Worm (Caenorhabditis elegans) whole organism, L4 larva: ENCODE results near the gene nucb-1.

Source experiments
- F26F4.8 ChIP-seq: fragments of 200-800 bp; sonication (Bioruptor generic); conservative IDR thresholded peaks from 2 replicates; pipeline ENCODE4 v1.3.6; 2022; ENCODE audit warnings: missing genetic modification characterization, missing compliant biosample characterization
- F37D6.2 ChIP-seq: sonication (generic microtip); optimal IDR thresholded peaks from 2 replicates; lab custom pipeline; 2016; ENCODE audit warnings: mild to moderate bottlenecking, missing genetic modification characterization, missing compliant biosample characterization
- F44E2.7 ChIP-seq: fragments of 200-800 bp; sonication (Bioruptor generic); IDR thresholded peaks from 2 replicates; pipeline ENCODE4 v2.1.2; 2022; ENCODE audit warnings: missing genetic modification characterization, missing compliant biosample characterization
- T20F7.1 ChIP-seq: fragments of 200-800 bp; sonication (Bioruptor generic); optimal IDR thresholded peaks from 2 replicates; lab custom pipeline; 2018; ENCODE audit warnings: mild to moderate bottlenecking, missing genetic modification characterization, missing compliant biosample characterization
- T26A8.4 ChIP-seq: fragments of 200-800 bp; sonication (Bioruptor generic); IDR thresholded peaks from 2 replicates; pipeline ENCODE4 v1.3.6; 2022; ENCODE audit warnings: missing genetic modification characterization, missing compliant biosample characterization
- ZK337.2 ChIP-seq: fragments of 200-800 bp; sonication (Bioruptor generic); IDR thresholded peaks from 2 replicates; pipeline ENCODE4 v1.3.6; 2022; ENCODE audit warnings: missing genetic modification reagents, missing genetic modification characterization, missing compliant biosample characterization
- aly-2 ChIP-seq: sonication (generic microtip); optimal IDR thresholded peaks from 2 replicates; lab custom pipeline; 2018; ENCODE audit warnings: missing biosample characterization, missing genetic modification characterization
- arid-1 ChIP-seq: fragments of 200-800 bp; sonication (Bioruptor generic); conservative IDR thresholded peaks from 2 replicates; pipeline ENCODE4 v1.3.6; 2022; ENCODE audit warnings: missing genetic modification reagents, missing genetic modification characterization, missing compliant biosample characterization
- ceh-62 ChIP-seq: sonication (generic microtip); optimal IDR thresholded peaks from 2 replicates; lab custom pipeline; 2017; ENCODE audit warnings: missing biosample characterization, missing genetic modification characterization
- ceh-82 ChIP-seq: sonication (generic microtip); optimal IDR thresholded peaks from 2 replicates; lab custom pipeline; 2017; ENCODE audit warnings: missing biosample characterization, missing genetic modification characterization
- cey-2 ChIP-seq: sonication (generic microtip); optimal IDR thresholded peaks from 3 replicates; lab custom pipeline; 2017; ENCODE audit warnings: missing genetic modification characterization, mild to moderate bottlenecking, missing compliant biosample characterization, antibody characterized with exemption, borderline replicate concordance; ENCODE audit not compliant: insufficient read depth
- daf-12 ChIP-seq: fragments of 150-350 bp; optimal IDR thresholded peaks from 2 replicates; lab custom pipeline; 2014; ENCODE audit warnings: missing biosample characterization, missing genetic modification reagents, missing genetic modification characterization
- daf-8 ChIP-seq: fragments of 200-800 bp; sonication (Bioruptor generic); IDR thresholded peaks from 2 replicates; pipeline ENCODE4 v1.3.6; 2022; ENCODE audit warnings: missing genetic modification characterization, missing compliant biosample characterization
- dmd-8 ChIP-seq: fragments of 200-800 bp; sonication (Bioruptor generic); IDR thresholded peaks from 2 replicates; pipeline ENCODE4 v1.3.6; 2022; ENCODE audit warnings: missing genetic modification characterization, missing compliant biosample characterization
- dve-1 ChIP-seq: sonication (generic microtip); optimal IDR thresholded peaks from 2 replicates; lab custom pipeline; 2017; ENCODE audit warnings: antibody characterized with exemption, mild to moderate bottlenecking, missing genetic modification characterization, missing compliant biosample characterization; ENCODE audit not compliant: insufficient read depth
- fkh-10 ChIP-seq: fragments of 150-350 bp; optimal IDR thresholded peaks from 2 replicates; lab custom pipeline; 2014; ENCODE audit warnings: missing biosample characterization, missing genetic modification reagents, missing genetic modification characterization
- fos-1 ChIP-seq: fragments of 150-350 bp; optimal IDR thresholded peaks from 2 replicates; lab custom pipeline; 2014; ENCODE audit warnings: missing biosample characterization, missing genetic modification characterization
- gei-8 ChIP-seq: fragments of 200-800 bp; sonication (Bioruptor generic); optimal IDR thresholded peaks from 2 replicates; lab custom pipeline; 2018; ENCODE audit warnings: mild to moderate bottlenecking, missing genetic modification characterization, missing compliant biosample characterization
- hif-1 ChIP-seq, 2 experiments: sonication (generic microtip); optimal IDR thresholded peaks; 2 replicates each; lab custom pipeline; 2016 to 2017; ENCODE audit warnings: missing compliant biosample characterization in 2 of 2, missing genetic modification characterization in 2 of 2, missing genetic modification reagents in 2 of 2, missing genotype in 2 of 2, mild to moderate bottlenecking in 1 of 2
- hlh-11 ChIP-seq: fragments of 200-800 bp; sonication (Bioruptor generic); optimal IDR thresholded peaks from 2 replicates; lab custom pipeline; 2018; ENCODE audit warnings: mild to moderate bottlenecking, missing genetic modification characterization, missing compliant biosample characterization
- hlh-30 ChIP-seq: sonication (generic microtip); optimal IDR thresholded peaks from 2 replicates; lab custom pipeline; 2017; ENCODE audit warnings: antibody characterized with exemption, mild to moderate bottlenecking, missing genetic modification characterization, missing compliant biosample characterization; ENCODE audit not compliant: insufficient read depth
- hmg-1.1 ChIP-seq: fragments of 200-800 bp; sonication (Bioruptor generic); IDR thresholded peaks from 2 replicates; pipeline ENCODE4 v1.3.6; 2022; ENCODE audit warnings: missing genetic modification reagents, missing genetic modification characterization, missing compliant biosample characterization
- jun-1 ChIP-seq: fragments of 150-350 bp; optimal IDR thresholded peaks from 2 replicates; lab custom pipeline; 2014; ENCODE audit warnings: missing biosample characterization, missing genetic modification reagents, missing genetic modification characterization
- lim-7 ChIP-seq: fragments of 200-800 bp; sonication (Bioruptor generic); IDR thresholded peaks from 2 replicates; pipeline ENCODE4 v1.3.6; 2022; ENCODE audit warnings: missing genetic modification characterization, missing compliant biosample characterization
- lin-1 ChIP-seq: fragments of 200-800 bp; sonication (Bioruptor generic); IDR thresholded peaks from 2 replicates; pipeline ENCODE4 v1.3.6; 2022; ENCODE audit warnings: missing genetic modification reagents, missing genetic modification characterization, missing compliant biosample characterization
- lin-15B ChIP-seq: fragments of 150-350 bp; sonication (generic microtip); optimal IDR thresholded peaks from 3 replicates; lab custom pipeline; 2014; ENCODE audit warnings: missing biosample characterization, missing genetic modification characterization
- lin-38 ChIP-seq: fragments of 200-800 bp; sonication (Bioruptor generic); IDR thresholded peaks from 2 replicates; pipeline ENCODE4 v1.3.6; 2022; ENCODE audit warnings: missing genetic modification reagents, missing genetic modification characterization, missing compliant biosample characterization
- lin-39 ChIP-seq: fragments of 150-350 bp; optimal IDR thresholded peaks from 2 replicates; lab custom pipeline; 2014; ENCODE audit warnings: missing biosample characterization, missing genetic modification reagents, missing genetic modification characterization
- lir-3 ChIP-seq: sonication (generic microtip); optimal IDR thresholded peaks from 2 replicates; lab custom pipeline; 2016; ENCODE audit warnings: mild to moderate bottlenecking, missing genetic modification characterization, missing compliant biosample characterization
- lsy-2 ChIP-seq, 2 experiments: fragments of 150-350 bp in 1 of 2; sonication (generic microtip) in 1 of 2; optimal IDR thresholded peaks; 2 replicates each; lab custom pipeline; 2014 to 2017; ENCODE audit warnings: missing biosample characterization in 2 of 2, missing genetic modification characterization in 2 of 2
- madf-9 ChIP-seq: fragments of 200-800 bp; sonication (Bioruptor generic); conservative IDR thresholded peaks from 2 replicates; pipeline ENCODE4 v1.3.6; 2022; ENCODE audit warnings: missing genetic modification reagents, missing genetic modification characterization, missing compliant biosample characterization
- mdl-1 ChIP-seq, 2 experiments: fragments of 150-350 bp in 1 of 2; sonication (generic microtip) in 1 of 2; optimal IDR thresholded peaks; 2 replicates each; lab custom pipeline; 2014 to 2017; ENCODE audit warnings: missing biosample characterization in 2 of 2, missing genetic modification characterization in 2 of 2
- mes-2 ChIP-seq: sonication (generic microtip); optimal IDR thresholded peaks from 2 replicates; lab custom pipeline; 2016; ENCODE audit warnings: missing genotype, mild to moderate bottlenecking, missing genetic modification characterization, missing compliant biosample characterization; ENCODE audit not compliant: poor library complexity, severe bottlenecking
- nhr-10 ChIP-seq: fragments of 150-350 bp; optimal IDR thresholded peaks from 2 replicates; lab custom pipeline; 2014; ENCODE audit warnings: missing biosample characterization, missing genetic modification characterization
- nhr-11 ChIP-seq: fragments of 150-350 bp; optimal IDR thresholded peaks from 2 replicates; lab custom pipeline; 2014; ENCODE audit warnings: missing biosample characterization, missing genetic modification characterization
- nhr-111 ChIP-seq: fragments of 200-800 bp; sonication (Bioruptor generic); optimal IDR thresholded peaks from 2 replicates; lab custom pipeline; 2018; ENCODE audit warnings: mild to moderate bottlenecking, missing genetic modification characterization, missing compliant biosample characterization
- nhr-25 ChIP-seq: sonication (generic microtip); optimal IDR thresholded peaks from 2 replicates; lab custom pipeline; 2017; ENCODE audit warnings: missing genetic modification characterization, mild to moderate bottlenecking, missing compliant biosample characterization, antibody characterized with exemption, moderate library complexity, borderline replicate concordance; ENCODE audit not compliant: insufficient read depth
- nhr-41 ChIP-seq: fragments of 200-800 bp; sonication (Bioruptor generic); IDR thresholded peaks from 2 replicates; pipeline ENCODE4 v1.3.6; 2022; ENCODE audit warnings: missing genetic modification reagents, missing genetic modification characterization, missing compliant biosample characterization
- nhr-42 ChIP-seq: fragments of 200-800 bp; sonication (Bioruptor generic); IDR thresholded peaks from 2 replicates; pipeline ENCODE4 v1.3.6; 2022; ENCODE audit warnings: missing genetic modification characterization, missing compliant biosample characterization
- nhr-48 ChIP-seq: sonication (generic microtip); optimal IDR thresholded peaks from 2 replicates; lab custom pipeline; 2016; ENCODE audit warnings: mild to moderate bottlenecking, missing genetic modification characterization, missing compliant biosample characterization
- php-3 ChIP-seq: fragments of 200-800 bp; sonication (Bioruptor generic); IDR thresholded peaks from 2 replicates; pipeline ENCODE4 v1.3.6; 2022; ENCODE audit warnings: missing genetic modification reagents, missing genetic modification characterization, missing compliant biosample characterization
- pqm-1 ChIP-seq: sonication (generic microtip); optimal IDR thresholded peaks from 2 replicates; lab custom pipeline; 2017; ENCODE audit warnings: missing biosample characterization, missing genetic modification characterization
- sdz-12 ChIP-seq: fragments of 200-800 bp; sonication (Bioruptor generic); optimal IDR thresholded peaks from 2 replicates; lab custom pipeline; 2018; ENCODE audit warnings: mild to moderate bottlenecking, missing genetic modification characterization, missing compliant biosample characterization
- set-16 ChIP-seq: fragments of 200-800 bp; sonication (Bioruptor generic); IDR thresholded peaks from 2 replicates; pipeline ENCODE4 v1.3.6; 2022; ENCODE audit warnings: missing genetic modification reagents, missing genetic modification characterization, missing compliant biosample characterization
- snpc-1.2 ChIP-seq: fragments of 200-800 bp; sonication (Bioruptor generic); IDR thresholded peaks from 2 replicates; pipeline ENCODE4 v1.3.6; 2022; ENCODE audit warnings: missing genetic modification reagents, missing genetic modification characterization, missing compliant biosample characterization
- tra-1 ChIP-seq: fragments of 200-800 bp; sonication (Bioruptor generic); IDR thresholded peaks from 2 replicates; pipeline ENCODE4 v1.3.6; 2022; ENCODE audit warnings: missing genetic modification reagents, missing genetic modification characterization, missing compliant biosample characterization
- zfp-3 ChIP-seq: fragments of 200-800 bp; sonication (Bioruptor generic); conservative IDR thresholded peaks from 2 replicates; pipeline ENCODE4 v1.3.6; 2022; ENCODE audit warnings: missing genetic modification reagents, missing genetic modification characterization, missing compliant biosample characterization
- zip-2 ChIP-seq: fragments of 150-350 bp; optimal IDR thresholded peaks from 2 replicates; lab custom pipeline; 2014; ENCODE audit warnings: missing biosample characterization, missing genetic modification characterization
- ztf-7 ChIP-seq: fragments of 150-350 bp; optimal IDR thresholded peaks from 2 replicates; lab custom pipeline; 2014; ENCODE audit warnings: missing biosample characterization, missing genetic modification characterization

nucb-1 gene

ce11 chrX:10216344-10216743, 18.8 kb downstream of the nucb-1 start (continued):
- TF ChIP-seq F26F4.8 (no peak), nhr-111 (GFP tag; lab: Kevin White, UChicago) (no peak), jun-1 (tag; lab: Kevin White, UChicago) (no peak), F37D6.2 (tag; lab: Kevin White, UChicago) (no peak), tra-1 (GFP tag; lab: Robert Waterston, UW) (0 out of 2 replicates have a peak, but pooled peaks have one; percentile 22), nhr-10 (tag; lab: Kevin White, UChicago) (no peak), hmg-1.1 (GFP tag; lab: Robert Waterston, UW) (no peak), dve-1 (tag; lab: Kevin White, UChicago) (peak; percentile 47), ceh-62 (no peak), lsy-2 (tag; optimal IDR thresholded peaks at IDR 0.05; lab: Kevin White, UChicago) (no peak), mes-2 (no peak), ztf-7 (tag; lab: Kevin White, UChicago) (no peak), daf-12 (tag; lab: Kevin White, UChicago) (no peak), lin-39 (tag; lab: Kevin White, UChicago) (no peak), pqm-1 (tag; lab: Kevin White, UChicago) (peak; percentile 25), daf-8 (GFP tag; lab: Robert Waterston, UW) (no peak), zip-2 (tag; lab: Kevin White, UChicago) (no peak), fos-1 (tag; lab: Kevin White, UChicago) (no peak), set-16 (GFP tag; lab: Robert Waterston, UW) (no peak), lir-3 (tag; lab: Kevin White, UChicago) (no peak), cey-2 (tag; lab: Kevin White, UChicago) (no peak), lim-7 (no peak), T20F7.1 (GFP tag; lab: Kevin White, UChicago) (no peak), nhr-25 (tag; lab: Kevin White, UChicago) (no peak), php-3 (GFP tag; lab: Robert Waterston, UW) (peak; percentile 85), hif-1 (tag; optimal IDR thresholded peaks at IDR 0.05; lab: Kevin White, UChicago) (no peak), nhr-42 (GFP tag; lab: Robert Waterston, UW) (no peak), ZK337.2 (no peak)

- peak; percentile 54 for TF ChIP-seq T26A8.4 (GFP tag; lab: Robert Waterston, UW)
- no peak for TF ChIP-seq hif-1 (tag; optimal IDR thresholded peaks at IDR 0.05; lab: Kevin White, UChicago)
- TF ChIP-seq lin-38 (GFP tag; lab: Robert Waterston, UW), result peak; percentile 10; the same call in 1 of the 2 replicates
- TF ChIP-seq sdz-12, result no peak
- TF ChIP-seq nhr-48 (tag; lab: Kevin White, UChicago), result no peak
- TF ChIP-seq aly-2 (tag; lab: Kevin White, UChicago), result no peak
- TF ChIP-seq hlh-11 (tag; lab: Kevin White, UChicago), result no peak
- peak; percentile 48 for TF ChIP-seq php-3 (GFP tag; lab: Robert Waterston, UW)
- no peak for TF ChIP-seq snpc-1.2 (GFP tag; lab: Robert Waterston, UW)
- 0 out of 2 replicates have a peak, but pooled peaks have one; percentile 20 for TF ChIP-seq arid-1
- TF ChIP-seq fkh-10 (GFP tag; lab: Kevin White, UChicago), result no peak
- TF ChIP-seq lin-15B (tag; lab: Kevin White, UChicago), result no peak
- no peak for TF ChIP-seq lir-3 (tag; lab: Kevin White, UChicago)
- TF ChIP-seq nhr-11, result no peak
- no peak for TF ChIP-seq mdl-1 (tag; optimal IDR thresholded peaks at IDR 0.05; lab: Kevin White, UChicago)
- TF ChIP-seq lin-1 (GFP tag; lab: Robert Waterston, UW), result no peak
- TF ChIP-seq nhr-41 (GFP tag; lab: Robert Waterston, UW), result no peak
- no peak for TF ChIP-seq ceh-82
- TF ChIP-seq lsy-2 (tag; optimal IDR thresholded peaks at IDR 0.05; lab: Kevin White, UChicago), result no peak
- TF ChIP-seq ztf-7 (tag; lab: Kevin White, UChicago), result no peak
- TF ChIP-seq gei-8 (GFP tag; lab: Kevin White, UChicago), result no peak
- TF ChIP-seq madf-9 (GFP tag; lab: Robert Waterston, UW), result no peak
- no peak for TF ChIP-seq F44E2.7
- no peak for TF ChIP-seq F26F4.8
- TF ChIP-seq daf-8 (GFP tag; lab: Robert Waterston, UW), result no peak
- no peak for TF ChIP-seq hlh-30 (tag; lab: Kevin White, UChicago)
- TF ChIP-seq dmd-8, result no peak
- no peak for TF ChIP-seq hmg-1.1 (GFP tag; lab: Robert Waterston, UW)
- TF ChIP-seq zfp-3 (GFP tag; lab: Robert Waterston, UW), result no peak; the same call in 1 of the 2 replicates
These were observed 19.4 kb downstream of the nucb-1 start for ce11 chrX:10216857-10217256.
